Fruit fly (Drosophila melanogaster): ENCODE measurements around the gene CG5885.

dm6 chr2L:9945086-9945485 is 27.0 kb upstream of the CG5885 start:
- TF ChIP-seq CTCF (optimal IDR thresholded peaks at IDR 0.05) (no peak), CG8478 (optimal IDR thresholded peaks at IDR 0.05) (no peak)
